Fruit fly (Drosophila melanogaster): ENCODE measurements around the gene app.
A peak's percentile ranks its signal among the peaks of the same experiment; 100 is the strongest.

The app gene

DNA sequence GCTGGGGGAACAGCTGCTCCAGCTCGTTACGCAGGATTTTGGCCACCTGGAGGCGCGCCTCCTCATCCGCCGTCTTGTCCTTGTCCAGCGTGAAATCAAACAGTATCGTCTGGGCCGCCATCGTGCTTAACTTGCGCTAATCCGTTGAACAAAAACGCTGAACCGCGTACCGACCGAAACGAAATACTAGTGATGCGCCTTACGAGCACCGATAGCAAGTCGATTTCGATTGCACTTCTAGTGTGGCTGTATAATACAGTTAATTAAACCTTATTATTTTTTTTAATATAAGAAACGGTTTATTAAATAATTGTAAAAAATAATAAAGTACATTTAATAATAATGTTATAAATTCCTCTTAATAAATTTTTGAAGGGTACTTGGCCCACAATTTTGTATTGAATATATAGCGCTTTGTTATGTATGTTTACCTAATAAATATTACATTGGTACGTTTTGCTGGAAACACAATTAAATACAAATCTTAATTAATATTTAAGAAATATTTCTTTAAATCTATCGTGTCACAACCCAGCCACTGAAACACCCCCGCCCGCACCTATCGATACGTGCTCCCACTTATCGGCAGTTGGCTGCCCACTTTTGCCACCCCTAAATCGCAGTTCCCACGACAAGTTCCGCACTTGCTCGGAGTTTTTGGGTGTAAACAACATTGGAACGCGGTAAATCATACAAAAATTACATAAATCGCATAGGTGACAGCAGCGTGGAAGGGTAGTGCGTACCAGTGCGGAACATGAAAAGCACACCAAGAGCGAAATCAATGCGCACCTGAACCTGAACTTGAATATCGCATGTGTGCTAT is 10.6 kb upstream of the app start, which contains the start of the genes Sms and INPP5E (continued):
- TF ChIP-seq pzg (GFP tag; optimal IDR thresholded peaks at IDR 0.05) (peak; percentile 31), CG4617 (GFP tag; optimal IDR thresholded peaks at IDR 0.05; ENCODE audit: borderline replicate concordance) (peak; percentile 42), CG16813 (GFP tag; IDR thresholded peaks at IDR 0.05; ENCODE audit: partially characterized antibody) (peak; percentile 90), CG7357 (GFP tag; IDR thresholded peaks at IDR 0.05) (no peak), gem (tag; optimal IDR thresholded peaks at IDR 0.05) (peak; percentile 76), Opbp (GFP tag; IDR thresholded peaks at IDR 0.05; ENCODE audit: partially characterized antibody) (peak; percentile 86), nmo (GFP tag; optimal IDR thresholded peaks at IDR 0.05) (peak; percentile 75), Dll (GFP tag; IDR thresholded peaks at IDR 0.05; ENCODE audit: partially characterized antibody) (peak; percentile 89), ci (GFP tag; IDR thresholded peaks at IDR 0.05) (peak; percentile 7; the same call in 1 of the 3 replicates), MTF-1 (GFP tag; optimal IDR thresholded peaks at IDR 0.05; ENCODE audit: borderline replicate concordance) (no peak), CG10543 (GFP tag; optimal IDR thresholded peaks at IDR 0.05) (peak; percentile 64), CG10654 (GFP tag; optimal IDR thresholded peaks at IDR 0.05) (peak; percentile 7), al (GFP tag; IDR thresholded peaks at IDR 0.05) (peak; percentile 60), CG8924 (tag; optimal IDR thresholded peaks at IDR 0.05) (peak; percentile 75), HmgZ (tag; optimal IDR thresholded peaks at IDR 0.05) (peak; percentile 52), Fer1 (GFP tag; optimal IDR thresholded peaks at IDR 0.05) (peak; percentile 2), gsb-n (tag; optimal IDR thresholded peaks at IDR 0.05) (peak; percentile 49), C15 (GFP tag; IDR thresholded peaks at IDR 0.05) (0 out of 3 replicates have a peak, but pooled peaks have one; percentile 35), slbo (GFP tag; IDR thresholded peaks at IDR 0.05) (peak; percentile 84), E2f2 (GFP tag; IDR thresholded peaks at IDR 0.05) (peak; percentile 60), stc (GFP tag; IDR thresholded peaks at IDR 0.05) (0 out of 2 replicates have a peak, but pooled peaks have one; percentile 4), CG4707 (GFP tag; optimal IDR thresholded peaks at IDR 0.05) (no peak), Tbp (GFP tag; optimal IDR thresholded peaks at IDR 0.05) (no peak), Bgb (GFP tag; IDR thresholded peaks at IDR 0.05; ENCODE audit: partially characterized antibody) (peak; percentile 84), CG13894 (tag; optimal IDR thresholded peaks at IDR 0.05) (no peak), NfI (GFP tag; optimal IDR thresholded peaks at IDR 0.05) (peak; percentile 24), B-H1 (GFP tag; IDR thresholded peaks at IDR 0.05) (no peak), klu (GFP tag; IDR thresholded peaks at IDR 0.05) (peak; percentile 79), bcd (GFP tag; optimal IDR thresholded peaks at IDR 0.05) (peak; percentile 58), CG10209 (GFP tag; optimal IDR thresholded peaks at IDR 0.05) (peak; percentile 45), fd64A (GFP tag; optimal IDR thresholded peaks at IDR 0.05) (no peak), tap (tag; optimal IDR thresholded peaks at IDR 0.05) (peak; percentile 32), so (GFP tag; IDR thresholded peaks at IDR 0.05) (no peak; the same call in 2 of the 3 replicates), danr (GFP tag; IDR thresholded peaks at IDR 0.05) (no peak), schlank (tag; optimal IDR thresholded peaks at IDR 0.05) (no peak), CG6272 (GFP tag; IDR thresholded peaks at IDR 0.05) (peak; percentile 76), CG14860 (GFP tag; IDR thresholded peaks at IDR 0.05; ENCODE audit: partially characterized antibody) (peak; percentile 74), wdn (GFP tag; IDR thresholded peaks at IDR 0.05) (0 out of 2 replicates have a peak, but pooled peaks have one; percentile 42), Pdp1 (GFP tag; optimal IDR thresholded peaks at IDR 0.05) (no peak), CG9932 (GFP tag; IDR thresholded peaks at IDR 0.05) (peak; percentile 91), exex (tag; optimal IDR thresholded peaks at IDR 0.05) (no peak), ind (GFP tag; optimal IDR thresholded peaks at IDR 0.05) (peak; percentile 32), CG9437 (GFP tag; optimal IDR thresholded peaks at IDR 0.05) (peak; percentile 53), HLH3B (GFP tag; IDR thresholded peaks at IDR 0.05) (peak; percentile 29; the same call in 1 of the 2 replicates), CG1024 (GFP tag; IDR thresholded peaks at IDR 0.05) (no peak), unpg (GFP tag; optimal IDR thresholded peaks at IDR 0.05) (peak; percentile 44), zfh2 (GFP tag; optimal IDR thresholded peaks at IDR 0.05) (peak; percentile 48), Abd-B (GFP tag; optimal IDR thresholded peaks at IDR 0.05) (peak; percentile 44)

Data from whole organism, embryonic.